Worm (Caenorhabditis elegans): ENCODE data around the gene irg-5.

DNA sequence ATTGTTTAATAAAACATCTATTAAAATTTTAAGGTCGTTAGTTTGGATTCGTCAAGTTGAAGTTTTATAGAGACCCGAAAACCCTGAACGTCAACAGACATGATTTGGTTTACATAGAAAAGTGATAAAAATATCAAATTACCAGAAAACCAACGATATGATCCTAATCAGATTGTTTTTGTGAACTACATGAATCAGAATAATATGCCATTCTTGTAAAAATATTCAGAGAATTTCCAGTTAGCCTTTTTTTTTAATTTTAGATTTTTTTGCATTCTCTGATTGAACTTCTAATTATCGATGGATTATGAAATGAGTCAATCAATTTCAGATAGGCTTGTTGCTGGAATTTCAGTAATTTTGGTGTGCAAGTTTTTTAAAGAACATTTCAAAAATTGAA is 27.2 kb downstream of the irg-5 start, which contains the start of gene srx-96:
- no peak for TF ChIP-seq pes-1 (GFP tag; IDR thresholded peaks at IDR 0.05)
- TF ChIP-seq tbx-11 (GFP tag; IDR thresholded peaks at IDR 0.05): no peak
- TF ChIP-seq tbx-37 (GFP tag; conservative IDR thresholded peaks at IDR 0.05): no peak
- TF ChIP-seq ets-7 (tag; optimal IDR thresholded peaks at IDR 0.05): no peak

Measured in whole organism, early embryonic.